Fruit fly (Drosophila melanogaster) whole organism, pupa: ENCODE results near the gene CG14731.

Experiments
- CG10348 ChIP-seq: fragments of 200-800 bp; sonication (Bioruptor generic); IDR thresholded peaks from 2 replicates; pipeline ENCODE4 v1.3.6; 2022; ENCODE audit warnings: missing biosample characterization, missing genetic modification characterization
- CG12605 ChIP-seq: fragments of 200-800 bp; sonication (Bioruptor generic); IDR thresholded peaks from 2 replicates; pipeline ENCODE4 v1.3.6; 2022; ENCODE audit warnings: missing biosample characterization, missing genetic modification characterization
- CG13204 ChIP-seq: fragments of 200-800 bp; sonication (Bioruptor generic); optimal IDR thresholded peaks from 2 replicates; lab custom pipeline; 2018; ENCODE audit warnings: missing biosample characterization, mild to moderate bottlenecking, missing genetic modification characterization, moderate library complexity
- CG14655 ChIP-seq: fragments of 200-800 bp; sonication (Bioruptor generic); optimal IDR thresholded peaks from 3 replicates; lab custom pipeline; 2017; ENCODE audit warnings: mild to moderate bottlenecking, missing biosample characterization, missing genetic modification reagents, missing genetic modification characterization
- CG15710 ChIP-seq: fragments of 200-800 bp; sonication (Bioruptor generic); optimal IDR thresholded peaks from 2 replicates; lab custom pipeline; 2018; ENCODE audit warnings: missing biosample characterization, mild to moderate bottlenecking, missing genetic modification characterization, moderate library complexity
- CG17806 ChIP-seq: fragments of 200-800 bp; sonication (Bioruptor generic); optimal IDR thresholded peaks from 2 replicates; lab custom pipeline; 2018; ENCODE audit warnings: missing biosample characterization, mild to moderate bottlenecking, missing genetic modification characterization, moderate library complexity
- CG32121 ChIP-seq: fragments of 200-800 bp; sonication (Bioruptor generic); IDR thresholded peaks from 2 replicates; pipeline ENCODE4 v1.3.6; 2022; ENCODE audit warnings: missing biosample characterization, missing genetic modification characterization
- CG34367 ChIP-seq: fragments of 200-800 bp; sonication (Bioruptor generic); optimal IDR thresholded peaks from 2 replicates; lab custom pipeline; 2018; ENCODE audit warnings: missing biosample characterization, mild to moderate bottlenecking, missing genetic modification characterization
- CG4496 ChIP-seq: fragments of 200-800 bp; sonication (Bioruptor generic); IDR thresholded peaks from 3 replicates; pipeline ENCODE4 v1.3.6; 2022; ENCODE audit warnings: missing biosample characterization, missing genetic modification characterization
- CG8159 ChIP-seq: fragments of 200-800 bp; sonication (Bioruptor generic); optimal IDR thresholded peaks from 3 replicates; lab custom pipeline; 2018; ENCODE audit warnings: missing biosample characterization, mild to moderate bottlenecking, missing genetic modification characterization, moderate library complexity
- CG8301 ChIP-seq: fragments of 200-800 bp; sonication (Bioruptor generic); optimal IDR thresholded peaks from 2 replicates; lab custom pipeline; 2018; ENCODE audit warnings: missing biosample characterization, mild to moderate bottlenecking, missing genetic modification characterization
- CG9948 ChIP-seq: fragments of 200-800 bp; sonication (Bioruptor generic); optimal IDR thresholded peaks from 2 replicates; lab custom pipeline; 2018; ENCODE audit warnings: missing biosample characterization, mild to moderate bottlenecking, missing genetic modification characterization, moderate library complexity
- D1 ChIP-seq: fragments of 200-800 bp; sonication (Bioruptor generic); optimal IDR thresholded peaks from 2 replicates; lab custom pipeline; 2018; ENCODE audit warnings: missing biosample characterization, mild to moderate bottlenecking, missing genetic modification characterization, moderate library complexity
- EcR ChIP-seq: fragments of 200-800 bp; sonication (Bioruptor generic); optimal IDR thresholded peaks from 3 replicates; lab custom pipeline; 2019; ENCODE audit warnings: missing biosample characterization, missing genetic modification characterization, mild to moderate bottlenecking, moderate library complexity, missing genetic modification reagents
- Ets98B ChIP-seq: fragments of 200-800 bp; sonication (Bioruptor generic); IDR thresholded peaks from 2 replicates; pipeline ENCODE4 v1.3.6; 2022; ENCODE audit warnings: missing biosample characterization, missing genetic modification characterization
- Pif1A ChIP-seq: fragments of 200-800 bp; sonication (Bioruptor generic); optimal IDR thresholded peaks from 3 replicates; lab custom pipeline; 2016; ENCODE audit warnings: missing biosample characterization, missing genetic modification characterization
- Pif1B ChIP-seq: fragments of 200-800 bp; sonication (Bioruptor generic); optimal IDR thresholded peaks from 3 replicates; lab custom pipeline; 2016; ENCODE audit warnings: missing biosample characterization, missing genetic modification characterization
- Snoo ChIP-seq: fragments of 200-800 bp; sonication (Bioruptor generic); optimal IDR thresholded peaks from 3 replicates; lab custom pipeline; 2017; ENCODE audit warnings: missing biosample characterization, mild to moderate bottlenecking, missing genetic modification characterization, inconsistent platforms
- fd96Ca ChIP-seq: fragments of 200-800 bp; sonication (Bioruptor generic); IDR thresholded peaks from 3 replicates; pipeline ENCODE4 v1.3.6; 2022; ENCODE audit warnings: missing biosample characterization, missing genetic modification characterization
- gl ChIP-seq: fragments of 200-800 bp; sonication (Bioruptor generic); optimal IDR thresholded peaks from 2 replicates; lab custom pipeline; 2018; ENCODE audit warnings: missing biosample characterization, mild to moderate bottlenecking, missing genetic modification characterization
- rn ChIP-seq: fragments of 200-800 bp; sonication (Bioruptor generic); IDR thresholded peaks from 2 replicates; pipeline ENCODE4 v1.3.6; 2022; ENCODE audit warnings: missing biosample characterization, missing genetic modification characterization

The CG14731 gene

DNA sequence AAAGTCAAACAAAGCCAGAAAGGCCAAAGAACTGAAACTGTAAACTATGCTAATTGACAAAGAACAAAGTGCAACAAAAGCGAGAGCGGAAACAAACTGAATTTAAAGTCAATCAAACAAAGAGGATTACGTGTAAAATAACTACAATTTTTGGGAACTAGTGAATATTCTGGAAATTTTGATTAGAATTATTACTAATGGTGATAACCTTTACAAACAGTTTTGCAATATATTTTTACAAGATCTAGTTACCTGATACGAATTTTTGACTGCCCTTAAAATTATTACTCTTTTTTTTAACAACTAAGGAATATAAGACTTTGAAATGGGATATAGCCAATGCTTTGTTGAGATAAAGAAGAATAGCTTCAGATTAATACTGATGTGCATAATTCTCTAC is at the start of gene CG14731:
Gene CG14731, plus strand, starts transcription at position 301 of the 400 bp plus-strand sequence.
- TF ChIP-seq fd96Ca (GFP tag; lab: Robert Waterston, UW) (no peak), Snoo (tag; lab: Kevin White, UChicago) (no peak), CG9948 (no peak), gl (tag; lab: Kevin White, UChicago) (no peak), Pif1A (GFP tag; lab: Kevin White, UChicago) (no peak), CG4496 (GFP tag; lab: Robert Waterston, UW) (no peak), CG13204 (GFP tag; lab: Kevin White, UChicago) (no peak), CG8301 (no peak), CG8159 (no peak), CG14655 (GFP tag; lab: Kevin White, UChicago) (no peak), Ets98B (GFP tag; lab: Robert Waterston, UW) (no peak), D1 (tag; lab: Kevin White, UChicago) (no peak), CG12605 (GFP tag; lab: Robert Waterston, UW) (no peak), CG10348 (GFP tag; lab: Robert Waterston, UW) (no peak)

DNA sequence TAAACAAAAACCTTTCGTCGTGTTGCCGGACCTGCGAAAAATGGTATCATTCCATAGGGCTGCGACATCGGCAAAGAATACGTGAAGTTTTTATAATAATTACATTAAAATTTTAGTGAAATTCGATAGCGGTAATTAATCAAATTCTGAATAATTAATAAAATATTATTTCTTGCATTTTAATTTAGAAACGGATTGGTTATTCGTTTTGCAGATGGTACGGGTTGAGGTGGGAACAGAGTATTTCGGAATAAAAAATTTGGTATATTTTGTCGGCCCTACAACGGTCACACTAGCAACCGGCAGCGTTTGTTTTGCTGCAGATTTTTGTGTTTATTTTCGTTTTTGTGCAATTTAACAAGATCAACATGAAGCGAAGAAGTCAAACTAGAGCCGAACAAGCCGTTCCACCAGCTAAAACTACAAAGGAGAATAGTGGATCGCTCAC is 48.5 kb upstream of the CG14731 start, which contains the start of the genes CG6962 and CG31368:
Gene CG6962, minus strand, starts transcription at position 29 of the 448 bp plus-strand sequence.
Gene CG31368, plus strand, starts transcription at position 285 of the 448 bp plus-strand sequence.
- no peak for TF ChIP-seq Pif1B (GFP tag; lab: Kevin White, UChicago)
- TF ChIP-seq CG9948 = peak; percentile 60
- peak; percentile 34 for TF ChIP-seq CG34367
- TF ChIP-seq gl (tag; lab: Kevin White, UChicago) = no peak
- peak; percentile 69 for TF ChIP-seq CG17806 (tag; lab: Kevin White, UChicago)
- TF ChIP-seq CG32121 (GFP tag; lab: Robert Waterston, UW) = peak; percentile 59; the same call in 1 of the 2 replicates
- TF ChIP-seq CG14655 (GFP tag; lab: Kevin White, UChicago) = no peak
- peak; percentile 60 for TF ChIP-seq CG12605 (GFP tag; lab: Robert Waterston, UW)
- TF ChIP-seq CG15710 (tag; lab: Kevin White, UChicago) = peak; percentile 73
- 0 out of 2 replicates have a peak, but pooled peaks have one; percentile 14 for TF ChIP-seq CG10348 (GFP tag; lab: Robert Waterston, UW)
- TF ChIP-seq fd96Ca (GFP tag; lab: Robert Waterston, UW) = 0 out of 3 replicates have a peak, but pooled peaks have one; percentile 32
- TF ChIP-seq CG8159 = peak; percentile 69
- TF ChIP-seq D1 (tag; lab: Kevin White, UChicago) = no peak
- TF ChIP-seq Snoo (tag; lab: Kevin White, UChicago) = peak; percentile 54
- TF ChIP-seq Pif1A (GFP tag; lab: Kevin White, UChicago) = no peak
- peak; percentile 53 for TF ChIP-seq CG8301
- TF ChIP-seq Ets98B (GFP tag; lab: Robert Waterston, UW) = peak; percentile 54
- peak; percentile 80 for TF ChIP-seq CG4496 (GFP tag; lab: Robert Waterston, UW)

DNA sequence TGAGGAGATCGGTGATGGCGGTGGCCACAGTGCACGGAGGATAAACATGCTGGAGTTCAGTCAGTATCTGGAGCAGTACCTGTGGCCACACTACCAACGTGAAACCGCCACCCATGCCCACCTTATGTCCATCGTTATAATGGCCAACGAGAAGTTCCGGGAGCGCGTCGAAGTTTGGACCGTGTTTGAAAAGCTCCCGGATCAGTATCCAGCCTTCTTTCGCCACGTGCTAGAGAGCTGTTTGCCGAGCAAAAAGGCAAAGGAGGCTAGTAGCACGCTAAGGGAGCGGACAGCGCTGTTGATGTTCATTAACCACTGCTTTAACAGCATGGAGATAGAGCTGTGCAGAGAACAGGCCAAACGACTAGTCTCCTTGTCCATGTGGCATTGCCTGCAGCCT is 47.9 kb upstream of the CG14731 start:
- TF ChIP-seq CG17806 (tag; lab: Kevin White, UChicago) (no peak), CG12605 (GFP tag; lab: Robert Waterston, UW) (no peak), D1 (tag; lab: Kevin White, UChicago) (no peak), Snoo (tag; lab: Kevin White, UChicago) (no peak), CG8301 (no peak), EcR (GFP tag; lab: Kevin White, UChicago) (no peak), CG9948 (no peak), CG8159 (no peak), rn (no peak)

DNA sequence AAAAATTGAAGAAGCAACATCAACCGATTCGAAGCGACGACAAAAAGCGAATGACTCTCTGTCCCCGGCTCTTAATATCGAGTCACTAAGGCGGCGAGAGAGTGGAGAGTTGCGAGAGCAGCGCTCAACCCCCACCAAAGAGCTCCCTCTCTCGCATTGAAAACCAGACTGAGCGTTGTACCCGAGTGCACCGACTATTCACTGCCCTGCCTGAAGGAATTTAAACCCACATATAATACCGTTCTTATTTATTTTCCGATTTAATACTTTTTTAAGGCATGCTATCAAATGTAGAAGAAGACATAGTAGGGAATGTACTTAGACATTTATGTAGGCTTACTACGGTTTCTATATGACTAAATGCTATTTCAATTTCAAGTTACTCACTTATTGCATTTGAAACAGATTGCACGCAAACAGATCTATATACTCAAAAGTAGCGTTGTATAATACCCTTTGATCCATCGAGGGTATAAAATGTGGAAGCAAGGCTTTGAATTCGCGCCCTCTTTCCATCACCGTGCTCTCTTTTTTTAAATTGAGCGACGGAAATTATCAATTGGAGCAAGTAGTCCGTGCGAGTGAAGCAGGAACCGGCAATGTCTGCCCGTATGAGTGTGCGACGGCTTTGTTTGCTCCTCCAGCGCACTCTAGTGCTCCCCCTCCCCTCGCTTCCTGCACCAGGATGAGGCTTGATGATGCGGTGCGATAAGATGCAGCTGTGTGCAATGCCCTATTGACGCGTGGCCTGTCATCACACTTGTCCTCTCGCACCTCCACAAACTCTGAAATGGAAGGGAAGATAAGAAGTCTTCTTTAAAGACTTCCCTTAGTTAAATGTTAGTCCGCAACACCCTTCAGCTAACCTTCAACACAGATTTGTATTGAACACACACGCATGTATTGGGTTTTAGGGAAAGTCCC is 43.7 kb upstream of the CG14731 start, which contains the start of gene mthl5:
Gene mthl5, minus strand, starts transcription at position 55 of the 924 bp plus-strand sequence.
- TF ChIP-seq CG15710 (tag; lab: Kevin White, UChicago) (peak; percentile 95), EcR (GFP tag; lab: Kevin White, UChicago) (peak; percentile 71), CG8159 (peak; percentile 94), rn (peak; percentile 61), CG10348 (GFP tag; lab: Robert Waterston, UW) (peak; percentile 63), CG32121 (GFP tag; lab: Robert Waterston, UW) (peak; percentile 82; the same call in 1 of the 2 replicates), Pif1B (GFP tag; lab: Kevin White, UChicago) (peak; percentile 88), CG34367 (peak; percentile 92), CG8301 (peak; percentile 91), CG17806 (tag; lab: Kevin White, UChicago) (peak; percentile 90), CG13204 (GFP tag; lab: Kevin White, UChicago) (peak; percentile 66), Pif1A (GFP tag; lab: Kevin White, UChicago) (peak; percentile 80), gl (tag; lab: Kevin White, UChicago) (peak; percentile 79), CG4496 (GFP tag; lab: Robert Waterston, UW) (peak; percentile 82), CG12605 (GFP tag; lab: Robert Waterston, UW) (peak; percentile 61), fd96Ca (GFP tag; lab: Robert Waterston, UW) (peak; percentile 84), CG9948 (peak; percentile 94), CG14655 (GFP tag; lab: Kevin White, UChicago) (peak; percentile 94), Snoo (tag; lab: Kevin White, UChicago) (peak; percentile 92), D1 (tag; lab: Kevin White, UChicago) (peak; percentile 92), Ets98B (GFP tag; lab: Robert Waterston, UW) (peak; percentile 81)
